Fruit fly (Drosophila melanogaster): ENCODE measurements around the gene HUWE1.

The HUWE1 gene

dm6 chrX:15748945-15749344 lies 36.5 kb downstream of the HUWE1 start, which contains the start of gene Mvd:
Gene Mvd, plus strand, starts transcription at chrX:15749166.
- no peak for TF ChIP-seq CG32121 (GFP tag; IDR thresholded peaks at IDR 0.05)
- TF ChIP-seq Pif1A (GFP tag; optimal IDR thresholded peaks at IDR 0.05): no peak
- TF ChIP-seq fd96Ca (GFP tag; IDR thresholded peaks at IDR 0.05): no peak
- no peak for TF ChIP-seq CG8159 (tag; optimal IDR thresholded peaks at IDR 0.05)
- no peak for TF ChIP-seq EcR (GFP tag; optimal IDR thresholded peaks at IDR 0.05)
- no peak for TF ChIP-seq CG17806 (tag; optimal IDR thresholded peaks at IDR 0.05)
- TF ChIP-seq CG12605 (GFP tag; IDR thresholded peaks at IDR 0.05): no peak
- TF ChIP-seq CG10348 (GFP tag; IDR thresholded peaks at IDR 0.05): no peak
- no peak for TF ChIP-seq Snoo (tag; optimal IDR thresholded peaks at IDR 0.05)
- no peak for TF ChIP-seq Ets98B (GFP tag; IDR thresholded peaks at IDR 0.05)
- no peak for TF ChIP-seq rn (GFP tag; IDR thresholded peaks at IDR 0.05)
- no peak for TF ChIP-seq CG15710 (tag; optimal IDR thresholded peaks at IDR 0.05)
- no peak for TF ChIP-seq D1 (tag; optimal IDR thresholded peaks at IDR 0.05)
- TF ChIP-seq CG34367 (tag; optimal IDR thresholded peaks at IDR 0.05): no peak
- TF ChIP-seq CG4496 (GFP tag; IDR thresholded peaks at IDR 0.05): no peak
- TF ChIP-seq CG8301 (tag; optimal IDR thresholded peaks at IDR 0.05): no peak

- TF ChIP-seq D1 (tag; optimal IDR thresholded peaks at IDR 0.05) (no peak), Pif1A (GFP tag; optimal IDR thresholded peaks at IDR 0.05) (no peak), CG10348 (GFP tag; IDR thresholded peaks at IDR 0.05) (no peak), CG13204 (GFP tag; optimal IDR thresholded peaks at IDR 0.05) (no peak), rn (GFP tag; IDR thresholded peaks at IDR 0.05) (no peak), CG32121 (GFP tag; IDR thresholded peaks at IDR 0.05) (no peak), CG14655 (GFP tag; optimal IDR thresholded peaks at IDR 0.05) (no peak), CG8159 (tag; optimal IDR thresholded peaks at IDR 0.05) (no peak), fd96Ca (GFP tag; IDR thresholded peaks at IDR 0.05) (no peak), CG34367 (tag; optimal IDR thresholded peaks at IDR 0.05) (no peak), CG12605 (GFP tag; IDR thresholded peaks at IDR 0.05) (no peak), CG8301 (tag; optimal IDR thresholded peaks at IDR 0.05) (no peak), CG15710 (tag; optimal IDR thresholded peaks at IDR 0.05) (no peak), CG17806 (tag; optimal IDR thresholded peaks at IDR 0.05) (no peak), Pif1B (GFP tag; optimal IDR thresholded peaks at IDR 0.05) (no peak), Ets98B (GFP tag; IDR thresholded peaks at IDR 0.05) (no peak), gl (tag; optimal IDR thresholded peaks at IDR 0.05) (no peak), EcR (GFP tag; optimal IDR thresholded peaks at IDR 0.05) (no peak), CG9948 (tag; optimal IDR thresholded peaks at IDR 0.05) (no peak)
Observed at dm6 chrX:15756018-15756417, 43.6 kb downstream of the HUWE1 start, which contains the start of gene CG8260. Gene CG8260, plus strand, starts transcription at chrX:15756318.

dm6 chrX:15758692-15759240 lies 46.3 kb downstream of the HUWE1 start:
- no peak for TF ChIP-seq CG34367 (tag; optimal IDR thresholded peaks at IDR 0.05)
- no peak for TF ChIP-seq CG9948 (tag; optimal IDR thresholded peaks at IDR 0.05)
- TF ChIP-seq CG14655 (GFP tag; optimal IDR thresholded peaks at IDR 0.05): no peak
- no peak for TF ChIP-seq CG32121 (GFP tag; IDR thresholded peaks at IDR 0.05)
- no peak for TF ChIP-seq rn (GFP tag; IDR thresholded peaks at IDR 0.05)
- TF ChIP-seq Snoo (tag; optimal IDR thresholded peaks at IDR 0.05): no peak
- no peak for TF ChIP-seq D1 (tag; optimal IDR thresholded peaks at IDR 0.05)
- TF ChIP-seq CG17806 (tag; optimal IDR thresholded peaks at IDR 0.05): no peak
- no peak for TF ChIP-seq fd96Ca (GFP tag; IDR thresholded peaks at IDR 0.05)
- TF ChIP-seq CG10348 (GFP tag; IDR thresholded peaks at IDR 0.05): no peak
- no peak for TF ChIP-seq CG13204 (GFP tag; optimal IDR thresholded peaks at IDR 0.05)
- TF ChIP-seq Pif1A (GFP tag; optimal IDR thresholded peaks at IDR 0.05): no peak
- no peak for TF ChIP-seq gl (tag; optimal IDR thresholded peaks at IDR 0.05)
- TF ChIP-seq CG8301 (tag; optimal IDR thresholded peaks at IDR 0.05): no peak
- no peak for TF ChIP-seq CG15710 (tag; optimal IDR thresholded peaks at IDR 0.05)
- no peak for TF ChIP-seq CG4496 (GFP tag; IDR thresholded peaks at IDR 0.05)
- TF ChIP-seq Ets98B (GFP tag; IDR thresholded peaks at IDR 0.05): no peak
- no peak for TF ChIP-seq CG8159 (tag; optimal IDR thresholded peaks at IDR 0.05)
- no peak for TF ChIP-seq EcR (GFP tag; optimal IDR thresholded peaks at IDR 0.05)

dm6 chrX:15759752-15760446 lies 47.5 kb downstream of the HUWE1 start:
- TF ChIP-seq EcR (GFP tag; optimal IDR thresholded peaks at IDR 0.05): peak; percentile 11
- TF ChIP-seq Pif1B (GFP tag; optimal IDR thresholded peaks at IDR 0.05): no peak

dm6 chrX:15760447-15761297 lies 48.2 kb downstream of the HUWE1 start, which contains the start of the genes Graf and mRpL3:
Gene Graf, minus strand, starts transcription at chrX:15760733.
Gene mRpL3, plus strand, starts transcription at chrX:15761248.
- TF ChIP-seq Pif1B (GFP tag; optimal IDR thresholded peaks at IDR 0.05) (no peak), CG4496 (GFP tag; IDR thresholded peaks at IDR 0.05) (no peak)

dm6 chrX:15761298-15761640 lies 48.8 kb downstream of the HUWE1 start:
- TF ChIP-seq CG14655 (GFP tag; optimal IDR thresholded peaks at IDR 0.05): no peak
- no peak for TF ChIP-seq CG8301 (tag; optimal IDR thresholded peaks at IDR 0.05)
- no peak for TF ChIP-seq Snoo (tag; optimal IDR thresholded peaks at IDR 0.05)
- TF ChIP-seq CG13204 (GFP tag; optimal IDR thresholded peaks at IDR 0.05): no peak
- no peak for TF ChIP-seq CG15710 (tag; optimal IDR thresholded peaks at IDR 0.05)
- no peak for TF ChIP-seq D1 (tag; optimal IDR thresholded peaks at IDR 0.05)
- no peak for TF ChIP-seq CG12605 (GFP tag; IDR thresholded peaks at IDR 0.05)
- no peak for TF ChIP-seq CG9948 (tag; optimal IDR thresholded peaks at IDR 0.05)
- no peak for TF ChIP-seq Ets98B (GFP tag; IDR thresholded peaks at IDR 0.05)
- no peak for TF ChIP-seq CG8159 (tag; optimal IDR thresholded peaks at IDR 0.05)
- TF ChIP-seq rn (GFP tag; IDR thresholded peaks at IDR 0.05): no peak
- no peak for TF ChIP-seq fd96Ca (GFP tag; IDR thresholded peaks at IDR 0.05)
- no peak for TF ChIP-seq gl (tag; optimal IDR thresholded peaks at IDR 0.05)
- TF ChIP-seq CG17806 (tag; optimal IDR thresholded peaks at IDR 0.05): no peak
- TF ChIP-seq CG32121 (GFP tag; IDR thresholded peaks at IDR 0.05): no peak
- TF ChIP-seq CG34367 (tag; optimal IDR thresholded peaks at IDR 0.05): no peak
- TF ChIP-seq Pif1A (GFP tag; optimal IDR thresholded peaks at IDR 0.05): no peak
- TF ChIP-seq Pif1B (GFP tag; optimal IDR thresholded peaks at IDR 0.05): no peak
- TF ChIP-seq EcR (GFP tag; optimal IDR thresholded peaks at IDR 0.05): no peak

Measured in whole organism, pupa.